Worm (Caenorhabditis elegans) whole organism, mixed stage, embryonic: ENCODE data around the gene tag-266.

Source experiments
- blmp-1 ChIP-seq: fragments of 150-350 bp; optimal IDR thresholded peaks from 2 replicates; lab custom pipeline; 2014; ENCODE audit warnings: missing biosample characterization, missing genetic modification characterization
- ceh-39 ChIP-seq: fragments of 150-350 bp; optimal IDR thresholded peaks from 2 replicates; lab custom pipeline; 2014; ENCODE audit warnings: missing biosample characterization, missing genetic modification characterization
- ces-1 ChIP-seq: fragments of 150-350 bp; optimal IDR thresholded peaks from 2 replicates; lab custom pipeline; 2014; ENCODE audit warnings: missing biosample characterization, missing genetic modification reagents, missing genetic modification characterization
- elt-3 ChIP-seq: fragments of 150-350 bp; optimal IDR thresholded peaks from 2 replicates; lab custom pipeline; 2014; ENCODE audit warnings: missing biosample characterization, missing genetic modification characterization
- lin-13 ChIP-seq: fragments of 150-350 bp; optimal IDR thresholded peaks from 2 replicates; lab custom pipeline; 2014; ENCODE audit warnings: missing biosample characterization, missing genetic modification characterization
- lin-32 ChIP-seq: fragments of 200-800 bp; sonication (Bioruptor generic); optimal IDR thresholded peaks from 2 replicates; lab custom pipeline; 2018; ENCODE audit warnings: mild to moderate bottlenecking, missing genetic modification characterization, missing compliant biosample characterization
- nhr-12 ChIP-seq: fragments of 150-350 bp; optimal IDR thresholded peaks from 2 replicates; lab custom pipeline; 2014; ENCODE audit warnings: missing biosample characterization, missing genetic modification characterization
- nhr-237 ChIP-seq: fragments of 150-350 bp; optimal IDR thresholded peaks from 2 replicates; lab custom pipeline; 2014; ENCODE audit warnings: missing biosample characterization, missing genetic modification characterization
- nhr-76 ChIP-seq: sonication (generic microtip); optimal IDR thresholded peaks from 2 replicates; lab custom pipeline; 2017; ENCODE audit warnings: missing biosample characterization, missing genetic modification characterization
- snpc-4 ChIP-seq: fragments of 150-350 bp; optimal IDR thresholded peaks from 2 replicates; lab custom pipeline; 2014; ENCODE audit warnings: missing biosample characterization, missing genetic modification characterization
- unc-62 ChIP-seq: fragments of 150-350 bp; optimal IDR thresholded peaks from 2 replicates; lab custom pipeline; 2014; ENCODE audit warnings: missing biosample characterization, missing genetic modification reagents, missing genetic modification characterization
- zip-8 ChIP-seq: fragments of 150-350 bp; optimal IDR thresholded peaks from 2 replicates; lab custom pipeline; 2014; ENCODE audit warnings: missing biosample characterization, missing genetic modification characterization

ce11 chrIII:611900-612299, 28.1 kb downstream of the tag-266 start:
- TF ChIP-seq unc-62 (GFP tag; lab: Kevin White, UChicago) (no peak), ces-1 (GFP tag; lab: Kevin White, UChicago) (peak; percentile 96), nhr-237 (tag; lab: Kevin White, UChicago) (no peak), nhr-76 (tag; lab: Kevin White, UChicago) (no peak), ceh-39 (tag; lab: Kevin White, UChicago) (no peak), lin-32 (GFP tag; lab: Kevin White, UChicago) (no peak), elt-3 (no peak), lin-13 (tag; lab: Kevin White, UChicago) (no peak), nhr-12 (no peak), snpc-4 (no peak), blmp-1 (no peak), zip-8 (no peak)
